Worm (Caenorhabditis elegans): ENCODE data around the gene F48E8.2.

Gene F48E8.2

ce11 chrIII:5427096-5427495 lies 37.1 kb upstream of the F48E8.2 start:
- no peak for TF ChIP-seq rec-8 (tag; optimal IDR thresholded peaks at IDR 0.05)
- peak; percentile 47 for TF ChIP-seq nhr-80 (tag; optimal IDR thresholded peaks at IDR 0.05)
- TF ChIP-seq let-607 (tag; optimal IDR thresholded peaks at IDR 0.05) = peak; percentile 48 to 77
- TF ChIP-seq tbx-9 (tag; optimal IDR thresholded peaks at IDR 0.05; ENCODE audit: borderline replicate concordance) = no peak
- TF ChIP-seq madf-3 (GFP tag; IDR thresholded peaks at IDR 0.05) = no peak
- no peak for TF ChIP-seq Y67H2A.10 (GFP tag; conservative IDR thresholded peaks at IDR 0.05)

- TF ChIP-seq ztf-28 (GFP tag; IDR thresholded peaks at IDR 0.05) = no peak
Measured at ce11 chrIII:5436306-5436705, 27.9 kb upstream of the F48E8.2 start.

ce11 chrIII:5438064-5438463 lies 26.1 kb upstream of the F48E8.2 start:
- TF ChIP-seq ztf-28 (GFP tag; IDR thresholded peaks at IDR 0.05) (0 out of 2 replicates have a peak, but pooled peaks have one; percentile 4), unc-130 (GFP tag; optimal IDR thresholded peaks at IDR 0.05) (no peak), attf-5 (GFP tag; optimal IDR thresholded peaks at IDR 0.05) (no peak), nfya-2 (GFP tag; IDR thresholded peaks at IDR 0.05) (no peak), nhr-80 (tag; optimal IDR thresholded peaks at IDR 0.05) (peak; percentile 67), ztf-22 (GFP tag; optimal IDR thresholded peaks at IDR 0.05) (no peak), snpc-1.1 (tag; optimal IDR thresholded peaks at IDR 0.05; ENCODE audit: insufficient read depth) (no peak), let-607 (tag; optimal IDR thresholded peaks at IDR 0.05) (no peak), sdz-38 (tag; optimal IDR thresholded peaks at IDR 0.05) (no peak)

- TF ChIP-seq akir-1 (GFP tag; optimal IDR thresholded peaks at IDR 0.05) = no peak
- TF ChIP-seq mel-28 (tag; optimal IDR thresholded peaks at IDR 0.05; ENCODE audit: borderline replicate concordance) = no peak
- TF ChIP-seq let-526 (GFP tag; IDR thresholded peaks at IDR 0.05) = no peak
- no peak for TF ChIP-seq mxl-1 (tag; optimal IDR thresholded peaks at IDR 0.05)
- no peak for TF ChIP-seq pbrm-1 (GFP tag; IDR thresholded peaks at IDR 0.05)
- TF ChIP-seq rec-8 (tag; optimal IDR thresholded peaks at IDR 0.05) = no peak
- TF ChIP-seq ztf-28 (GFP tag; IDR thresholded peaks at IDR 0.05) = no peak
- TF ChIP-seq T07F8.4 (tag; optimal IDR thresholded peaks at IDR 0.05) = no peak
- no peak for TF ChIP-seq dox-1 (GFP tag; IDR thresholded peaks at IDR 0.05)
Measured at ce11 chrIII:5440540-5440939, 23.6 kb upstream of the F48E8.2 start, which contains the start of gene W03A5.6. W03A5.6 (minus strand) TSS chrIII:5440640.

- peak; percentile 25 for TF ChIP-seq F23B12.7 (tag; optimal IDR thresholded peaks at IDR 0.05; ENCODE audit: insufficient read depth)
- peak; percentile 17 for TF ChIP-seq lin-54 (GFP tag; optimal IDR thresholded peaks at IDR 0.05)
- TF ChIP-seq Y53F4B.3 (GFP tag; IDR thresholded peaks at IDR 0.05) = no peak
- no peak for TF ChIP-seq sea-2 (GFP tag; IDR thresholded peaks at IDR 0.05)
- TF ChIP-seq attf-5 (GFP tag; optimal IDR thresholded peaks at IDR 0.05) = peak; percentile 76
- TF ChIP-seq sdz-38 (tag; optimal IDR thresholded peaks at IDR 0.05) = no peak
- TF ChIP-seq cebp-1 (GFP tag; IDR thresholded peaks at IDR 0.05) = peak; percentile 81
- TF ChIP-seq cebp-1 (tag; optimal IDR thresholded peaks at IDR 0.05) = peak; percentile 92
- peak; percentile 15 for TF ChIP-seq K12H6.12 (tag; optimal IDR thresholded peaks at IDR 0.05)
- TF ChIP-seq dox-1 (GFP tag; IDR thresholded peaks at IDR 0.05) = 0 out of 2 replicates have a peak, but pooled peaks have one; percentile 16
- no peak for TF ChIP-seq tlf-1 (GFP tag; optimal IDR thresholded peaks at IDR 0.05)
- peak; percentile 86 for TF ChIP-seq lsl-1 (GFP tag; optimal IDR thresholded peaks at IDR 0.05)
- no peak for TF ChIP-seq F57C9.4 (tag; optimal IDR thresholded peaks at IDR 0.05)
- no peak for TF ChIP-seq Y53G8AR.9 (GFP tag; conservative IDR thresholded peaks at IDR 0.05)
- TF ChIP-seq dpl-1 (GFP tag; optimal IDR thresholded peaks at IDR 0.05) = peak; percentile 10
- no peak for TF ChIP-seq ztf-18 (tag; optimal IDR thresholded peaks at IDR 0.05)
- TF ChIP-seq lin-35 (GFP tag; optimal IDR thresholded peaks at IDR 0.05) = peak in 1 of 3 experiments; percentile 27
- TF ChIP-seq nfyb-1 (GFP tag; IDR thresholded peaks at IDR 0.05) = no peak
- 0 out of 2 replicates have a peak, but pooled peaks have one; percentile 22 for TF ChIP-seq F33H1.4 (GFP tag; IDR thresholded peaks at IDR 0.05)
- TF ChIP-seq ets-4 (GFP tag; optimal IDR thresholded peaks at IDR 0.05) = no peak
- no peak for TF ChIP-seq F10E7.11 (tag; optimal IDR thresholded peaks at IDR 0.05)
Measured at ce11 chrIII:5442711-5443253, 21.4 kb upstream of the F48E8.2 start, which contains the start of the genes T24G10.2 and disl-2. T24G10.2 (minus strand) TSS chrIII:5442761. disl-2 (plus strand) TSS chrIII:5443167.
